Worm (Caenorhabditis elegans): ENCODE results near the gene C13F10.1.
A peak's percentile ranks its signal among the peaks of the same experiment; 100 is the strongest.

C13F10.1 gene

ce11 chrV:7224947-7225346 lies 1.1 kb downstream of the C13F10.1 start, which contains the start of gene fkb-3 (continued):
- TF ChIP-seq unc-86 (tag; optimal IDR thresholded peaks at IDR 0.05), result no peak

- TF ChIP-seq efl-1 (optimal IDR thresholded peaks at IDR 0.05), result no peak
- TF ChIP-seq efl-1 (GFP tag; optimal IDR thresholded peaks at IDR 0.05 in 1 of 2), result peak in 1 of 2 experiments; percentile 10
- TF ChIP-seq nhr-19 (GFP tag; conservative IDR thresholded peaks at IDR 0.05), result no peak
Observed at ce11 chrV:7225894-7226293, 2.0 kb downstream of the C13F10.1 start.

- TF ChIP-seq lsy-2 (tag; optimal IDR thresholded peaks at IDR 0.05) (peak; percentile 32 to 37), dsc-1 (tag; optimal IDR thresholded peaks at IDR 0.05) (peak; percentile 36), ceh-63 (GFP tag; optimal IDR thresholded peaks at IDR 0.05) (no peak), unc-130 (tag; optimal IDR thresholded peaks at IDR 0.05) (peak; percentile 77), rnt-1 (tag; optimal IDR thresholded peaks at IDR 0.05) (peak; percentile 64), lin-35 (GFP tag; optimal IDR thresholded peaks at IDR 0.05) (peak; percentile 27 to 56), nhr-47 (tag; optimal IDR thresholded peaks at IDR 0.05) (peak; percentile 53), nhr-20 (tag; optimal IDR thresholded peaks at IDR 0.05) (peak; percentile 42), mdl-1 (tag; optimal IDR thresholded peaks at IDR 0.05) (peak in 1 of 2 experiments; percentile 18), unc-86 (tag; optimal IDR thresholded peaks at IDR 0.05) (peak; percentile 7), unc-30 (tag; optimal IDR thresholded peaks at IDR 0.05) (no peak), mep-1 (tag; optimal IDR thresholded peaks at IDR 0.05) (peak; percentile 50), lir-3 (tag; optimal IDR thresholded peaks at IDR 0.05; ENCODE audit: poor library complexity) (peak; percentile 14), efl-1 (optimal IDR thresholded peaks at IDR 0.05) (peak; percentile 57 to 61), efl-1 (GFP tag; optimal IDR thresholded peaks at IDR 0.05 in 1 of 2) (peak; percentile 59 to 96), snpc-4 (tag; optimal IDR thresholded peaks at IDR 0.05) (peak; percentile 22), lin-15B (tag; optimal IDR thresholded peaks at IDR 0.05) (peak; percentile 60), efl-3 (GFP tag; optimal IDR thresholded peaks at IDR 0.05) (no peak), blmp-1 (tag; optimal IDR thresholded peaks at IDR 0.05) (peak; percentile 8), skn-1 (tag; optimal IDR thresholded peaks at IDR 0.05) (peak; percentile 63), nhr-19 (GFP tag; conservative IDR thresholded peaks at IDR 0.05) (peak; percentile 48), nhr-90 (tag; optimal IDR thresholded peaks at IDR 0.05; ENCODE audit: poor library complexity) (peak; percentile 24), nhr-71 (tag; optimal IDR thresholded peaks at IDR 0.05) (peak; percentile 60), swsn-7 (tag; optimal IDR thresholded peaks at IDR 0.05) (peak; percentile 49), ztf-11 (tag; optimal IDR thresholded peaks at IDR 0.05) (peak in 1 of 2 experiments; percentile 5), C16A3.4 (tag; optimal IDR thresholded peaks at IDR 0.05) (peak; percentile 59), C04F5.9 (tag; optimal IDR thresholded peaks at IDR 0.05) (no peak), ceh-8 (GFP tag; optimal IDR thresholded peaks at IDR 0.05) (no peak), vab-15 (tag; optimal IDR thresholded peaks at IDR 0.05) (no peak), ceh-82 (tag; optimal IDR thresholded peaks at IDR 0.05) (peak; percentile 7 to 52 (median 26)), tbx-2 (tag; optimal IDR thresholded peaks at IDR 0.05) (peak; percentile 49), elt-3 (tag; optimal IDR thresholded peaks at IDR 0.05) (peak in 1 of 6 experiments; percentile 57), lin-39 (tag; optimal IDR thresholded peaks at IDR 0.05) (peak; percentile 18), snu-23 (GFP tag; optimal IDR thresholded peaks at IDR 0.05) (peak; percentile 60), fkh-10 (GFP tag; optimal IDR thresholded peaks at IDR 0.05) (no peak), xbp-1 (tag; optimal IDR thresholded peaks at IDR 0.05) (peak; percentile 43), dpl-1 (GFP tag; optimal IDR thresholded peaks at IDR 0.05) (peak; percentile 36 to 57 (median 52))
Observed at ce11 chrV:7230847-7231246, 7.0 kb downstream of the C13F10.1 start, which contains the start of the genes gei-6 and krr-1. TSS of gene gei-6 (minus strand) at chrV:7230848. TSS of gene krr-1 (plus strand) at chrV:7231190.

ce11 chrV:7231524-7231923 lies 7.6 kb downstream of the C13F10.1 start:
- TF ChIP-seq skn-1 (tag; optimal IDR thresholded peaks at IDR 0.05), result no peak
